Fruit fly (Drosophila melanogaster) whole organism, embryonic: ENCODE results near the gene piwi.

Source experiments
- C15 ChIP-seq: fragments of 200-800 bp; sonication (Bioruptor generic); IDR thresholded peaks from 3 replicates; pipeline ENCODE4 v1.3.6; 2022; ENCODE audit warnings: missing biosample characterization, missing genetic modification characterization
- CG10209 ChIP-seq: fragments of 200-800 bp; sonication (Bioruptor generic); optimal IDR thresholded peaks from 3 replicates; lab custom pipeline; 2017; ENCODE audit warnings: missing biosample characterization, mild to moderate bottlenecking, missing genetic modification characterization, missing genetic modification reagents
- CG11398 ChIP-seq: fragments of 200-800 bp; sonication (Bioruptor generic); optimal IDR thresholded peaks from 2 replicates; lab custom pipeline; 2016; ENCODE audit warnings: missing biosample characterization, missing genetic modification characterization
- CG11695 ChIP-seq: fragments of 200-800 bp; sonication (Bioruptor generic); IDR thresholded peaks from 3 replicates; pipeline ENCODE4 v1.3.6; 2022; ENCODE audit warnings: missing biosample characterization, missing genetic modification characterization
- CG12104 ChIP-seq: fragments of 200-800 bp; sonication (Bioruptor generic); optimal IDR thresholded peaks from 3 replicates; lab custom pipeline; 2016; ENCODE audit warnings: missing biosample characterization, missing genetic modification characterization
- CG12744 ChIP-seq: fragments of 200-800 bp; sonication (Bioruptor generic); optimal IDR thresholded peaks from 2 replicates; lab custom pipeline; 2016; ENCODE audit warnings: missing biosample characterization, missing genetic modification characterization
- CG15514 ChIP-seq: fragments of 200-800 bp; sonication (Bioruptor generic); optimal IDR thresholded peaks from 3 replicates; lab custom pipeline; 2017; ENCODE audit warnings: missing biosample characterization, missing genetic modification characterization, mild to moderate bottlenecking, moderate library complexity, missing genetic modification reagents
- CG15601 ChIP-seq: fragments of 200-800 bp; sonication (Bioruptor generic); optimal IDR thresholded peaks from 3 replicates; lab custom pipeline; 2019; ENCODE audit warnings: missing biosample characterization, mild to moderate bottlenecking, missing genetic modification characterization, moderate library complexity
- CG1603 ChIP-seq: fragments of 200-800 bp; sonication (Bioruptor generic); optimal IDR thresholded peaks from 2 replicates; lab custom pipeline; 2019; ENCODE audit warnings: missing biosample characterization, mild to moderate bottlenecking, missing genetic modification characterization, moderate library complexity
- CG1647 ChIP-seq: fragments of 200-800 bp; sonication (Bioruptor generic); optimal IDR thresholded peaks from 3 replicates; lab custom pipeline; 2016; ENCODE audit warnings: missing biosample characterization, missing genetic modification characterization
- CG17912 ChIP-seq: fragments of 200-800 bp; sonication (Bioruptor generic); optimal IDR thresholded peaks from 2 replicates; lab custom pipeline; 2018; ENCODE audit warnings: missing biosample characterization, mild to moderate bottlenecking, missing genetic modification characterization
- CG2202 ChIP-seq: fragments of 200-800 bp; sonication (Bioruptor generic); optimal IDR thresholded peaks from 2 replicates; lab custom pipeline; 2018; ENCODE audit warnings: missing biosample characterization, mild to moderate bottlenecking, missing genetic modification characterization
- CG3065 ChIP-seq: fragments of 200-800 bp; sonication (Bioruptor generic); optimal IDR thresholded peaks from 2 replicates; lab custom pipeline; 2016; ENCODE audit warnings: missing biosample characterization, missing genetic modification characterization
- CG31365 ChIP-seq: fragments of 200-800 bp; sonication (Bioruptor generic); optimal IDR thresholded peaks from 2 replicates; lab custom pipeline; 2018; ENCODE audit warnings: missing biosample characterization, mild to moderate bottlenecking, missing genetic modification characterization
- CG4404 ChIP-seq: fragments of 200-800 bp; sonication (Bioruptor generic); IDR thresholded peaks from 2 replicates; pipeline ENCODE4 v1.3.6; 2022; ENCODE audit warnings: missing biosample characterization, missing genetic modification characterization
- CG6254 ChIP-seq: fragments of 200-800 bp; sonication (Bioruptor generic); optimal IDR thresholded peaks from 3 replicates; lab custom pipeline; 2017; ENCODE audit warnings: mild to moderate bottlenecking, missing biosample characterization, missing genetic modification reagents, missing genetic modification characterization
- CG6854 ChIP-seq: fragments of 200-800 bp; sonication (Bioruptor generic); optimal IDR thresholded peaks from 3 replicates; lab custom pipeline; 2017; ENCODE audit warnings: missing biosample characterization, mild to moderate bottlenecking, missing genetic modification characterization
- CG9727 ChIP-seq: fragments of 200-800 bp; sonication (Bioruptor generic); optimal IDR thresholded peaks from 3 replicates; lab custom pipeline; 2017; ENCODE audit warnings: missing biosample characterization, mild to moderate bottlenecking, missing genetic modification characterization
- CkIIα-i1 ChIP-seq: fragments of 200-800 bp; sonication (Bioruptor generic); IDR thresholded peaks from 2 replicates; pipeline ENCODE4 v1.3.6; 2022; ENCODE audit warnings: missing biosample characterization, missing genetic modification characterization
- Dad ChIP-seq: fragments of 200-800 bp; sonication (Bioruptor generic); optimal IDR thresholded peaks from 3 replicates; lab custom pipeline; 2016; ENCODE audit warnings: missing biosample characterization, missing genetic modification characterization
- Elba2 ChIP-seq: fragments of 200-800 bp; sonication (Bioruptor generic); optimal IDR thresholded peaks from 3 replicates; lab custom pipeline; 2016; ENCODE audit warnings: missing biosample characterization, missing genetic modification characterization
- Lpt ChIP-seq: fragments of >200 bp; optimal IDR thresholded peaks from 2 replicates; lab custom pipeline; 2018; ENCODE audit warnings: missing biosample characterization, missing genetic modification characterization
- MBD-R2 ChIP-seq: fragments of 200-800 bp; sonication (Bioruptor generic); IDR thresholded peaks from 2 replicates; pipeline ENCODE4 v1.3.6; 2022; ENCODE audit warnings: missing biosample characterization, missing genetic modification characterization
- NC2β ChIP-seq: fragments of 200-800 bp; sonication (Bioruptor generic); optimal IDR thresholded peaks from 2 replicates; lab custom pipeline; 2016; ENCODE audit warnings: missing biosample characterization, missing genetic modification characterization
- PHDP ChIP-seq: fragments of 200-800 bp; sonication (Bioruptor generic); optimal IDR thresholded peaks from 3 replicates; lab custom pipeline; 2018; ENCODE audit warnings: missing biosample characterization, mild to moderate bottlenecking, missing genetic modification characterization, moderate library complexity
- Taf1 ChIP-seq: fragments of 200-800 bp; sonication (Bioruptor generic); IDR thresholded peaks from 2 replicates; pipeline ENCODE4 v1.3.6; 2022; ENCODE audit warnings: missing biosample characterization, missing genetic modification characterization
- Usf ChIP-seq: fragments of 200-800 bp; sonication (Bioruptor generic); optimal IDR thresholded peaks from 2 replicates; lab custom pipeline; 2017; ENCODE audit warnings: missing genotype, missing biosample characterization, missing genetic modification characterization
- Vsx1 ChIP-seq: fragments of 200-800 bp; sonication (Bioruptor generic); optimal IDR thresholded peaks from 2 replicates; lab custom pipeline; 2017; ENCODE audit warnings: missing biosample characterization, mild to moderate bottlenecking, missing genetic modification characterization, missing genetic modification reagents
- Xrp1 ChIP-seq: fragments of 200-800 bp; sonication (Bioruptor generic); IDR thresholded peaks from 2 replicates; pipeline ENCODE4 v1.3.6; 2022; ENCODE audit warnings: missing biosample characterization, missing genetic modification characterization
- ap ChIP-seq: fragments of 200-800 bp; sonication (Bioruptor generic); IDR thresholded peaks from 2 replicates; pipeline ENCODE4 v1.3.6; 2022; ENCODE audit warnings: missing biosample characterization, missing genetic modification characterization
- az2 ChIP-seq: fragments of 200-800 bp; sonication (Bioruptor generic); optimal IDR thresholded peaks from 3 replicates; lab custom pipeline; 2016; ENCODE audit warnings: missing biosample characterization, missing genetic modification characterization
- btn ChIP-seq: fragments of 200-800 bp; sonication (Bioruptor generic); optimal IDR thresholded peaks from 2 replicates; lab custom pipeline; 2016; ENCODE audit warnings: missing biosample characterization, missing genetic modification characterization
- ci ChIP-seq: fragments of 200-800 bp; sonication (Bioruptor generic); IDR thresholded peaks from 3 replicates; pipeline ENCODE4 v1.3.6; 2022; ENCODE audit warnings: missing biosample characterization, missing genetic modification characterization
- crc ChIP-seq: fragments of 200-800 bp; sonication (Bioruptor generic); optimal IDR thresholded peaks from 2 replicates; lab custom pipeline; 2016; ENCODE audit warnings: missing biosample characterization, missing genetic modification characterization
- croc ChIP-seq: fragments of 200-800 bp; sonication (Bioruptor generic); conservative IDR thresholded peaks from 3 replicates; pipeline ENCODE4 v1.3.6; 2022; ENCODE audit warnings: missing biosample characterization, missing genetic modification characterization
- danr ChIP-seq: fragments of 200-800 bp; sonication (Bioruptor generic); IDR thresholded peaks from 2 replicates; pipeline ENCODE4 v1.3.6; 2022; ENCODE audit warnings: missing biosample characterization, missing genetic modification characterization
- dm ChIP-seq: fragments of 200-800 bp; sonication (Bioruptor generic); optimal IDR thresholded peaks from 3 replicates; lab custom pipeline; 2016; ENCODE audit warnings: missing biosample characterization, missing genetic modification characterization
- esg ChIP-seq: fragments of 200-800 bp; sonication (Bioruptor generic); conservative IDR thresholded peaks from 2 replicates; pipeline ENCODE4 v1.3.6; 2022; ENCODE audit warnings: missing biosample characterization, missing genetic modification characterization
- fd3F ChIP-seq: fragments of 200-800 bp; sonication (Bioruptor generic); optimal IDR thresholded peaks from 2 replicates; lab custom pipeline; 2018; ENCODE audit warnings: missing biosample characterization, mild to moderate bottlenecking, missing genetic modification characterization, moderate library complexity
- gfzf ChIP-seq: fragments of 200-800 bp; sonication (Bioruptor generic); optimal IDR thresholded peaks from 2 replicates; lab custom pipeline; 2016; ENCODE audit warnings: missing biosample characterization, mild to moderate bottlenecking, missing genetic modification characterization, moderate library complexity
- jigr1 ChIP-seq: fragments of 200-800 bp; sonication (Bioruptor generic); IDR thresholded peaks from 3 replicates; pipeline ENCODE4 v1.3.6; 2022; ENCODE audit warnings: missing biosample characterization, missing genetic modification characterization
- luna ChIP-seq: fragments of 200-800 bp; sonication (Bioruptor generic); optimal IDR thresholded peaks from 2 replicates; lab custom pipeline; 2016; ENCODE audit warnings: missing biosample characterization, missing genetic modification characterization
- prd ChIP-seq, 3 experiments: fragments of >200 bp in 2 of 3; fragments of 200-800 bp in 1 of 3; sonication (Bioruptor generic) in 1 of 3; optimal IDR thresholded peaks in 2 of 3; IDR thresholded peaks in 1 of 3; 2 replicates in 2 of 3; 3 replicates in 1 of 3; pipeline versions ENCODE4 v1.3.6 to Lab custom; 2017 to 2022; ENCODE audit warnings: missing biosample characterization in 1 of 3, missing genetic modification characterization in 1 of 3
- schlank ChIP-seq: fragments of 200-800 bp; sonication (Bioruptor generic); optimal IDR thresholded peaks from 2 replicates; lab custom pipeline; 2018; ENCODE audit warnings: missing biosample characterization, mild to moderate bottlenecking, missing genetic modification characterization
- scrt ChIP-seq: fragments of 200-800 bp; sonication (Bioruptor generic); optimal IDR thresholded peaks from 2 replicates; lab custom pipeline; 2018; ENCODE audit warnings: missing biosample characterization, mild to moderate bottlenecking, missing genetic modification characterization, moderate library complexity
- sens ChIP-seq: fragments of 200-800 bp; sonication (Bioruptor generic); peaks from one replicate; lab custom pipeline; 2016; ENCODE audit warnings: missing biosample characterization, missing genetic modification characterization
- stwl ChIP-seq: fragments of 200-800 bp; sonication (Bioruptor generic); optimal IDR thresholded peaks from 3 replicates; lab custom pipeline; 2018; ENCODE audit warnings: missing biosample characterization, mild to moderate bottlenecking, missing genetic modification characterization, moderate library complexity
- tup ChIP-seq: fragments of 200-800 bp; sonication (Bioruptor generic); optimal IDR thresholded peaks from 2 replicates; lab custom pipeline; 2016; ENCODE audit warnings: missing biosample characterization, mild to moderate bottlenecking, missing genetic modification characterization, moderate library complexity
- tx ChIP-seq: fragments of 200-800 bp; sonication (Bioruptor generic); optimal IDR thresholded peaks from 2 replicates; lab custom pipeline; 2016; ENCODE audit warnings: missing biosample characterization, missing genetic modification characterization

piwi gene

DNA sequence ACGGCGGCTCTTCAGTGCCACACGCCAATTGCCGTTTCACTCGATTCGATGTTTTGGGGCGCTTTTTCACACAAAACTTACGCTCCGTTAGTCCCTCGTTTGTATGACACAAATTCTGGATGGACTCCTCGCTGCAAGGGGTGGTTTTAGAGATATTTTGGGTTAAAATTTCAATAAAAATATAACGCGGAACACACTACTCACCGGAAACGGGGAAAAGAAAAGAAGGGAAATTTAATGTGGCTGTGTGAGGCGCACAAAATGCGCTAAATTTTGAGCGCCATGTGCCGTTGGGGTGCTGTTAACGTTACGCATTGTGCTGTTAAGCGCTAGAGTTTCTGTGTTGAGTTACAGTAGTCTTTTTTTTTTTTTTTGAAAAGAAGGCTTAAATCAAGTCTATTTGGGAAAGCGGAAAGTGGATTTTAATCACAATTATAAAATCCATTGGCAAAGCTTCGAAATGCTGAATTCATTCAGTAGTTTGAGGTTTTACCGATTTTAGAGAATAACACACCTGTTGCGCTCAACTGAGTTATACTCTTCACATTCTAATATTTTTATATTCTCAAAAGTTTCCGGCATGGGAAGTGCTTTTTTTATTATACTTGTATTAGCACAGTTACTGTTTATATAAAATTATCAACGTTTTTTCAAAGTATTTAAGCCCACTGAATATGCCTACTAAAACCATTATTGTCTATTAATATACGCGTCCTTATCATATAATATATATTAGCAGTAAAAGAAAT, 16.9 kb upstream of the piwi start, which contains the start of gene RpL9 (continued):
- TF ChIP-seq CG6854 (GFP tag; lab: Kevin White, UChicago) (peak; percentile 84), esg (GFP tag; lab: Robert Waterston, UW) (no peak), Elba2 (GFP tag; lab: Kevin White, UChicago) (peak; percentile 51), Taf1 (GFP tag; lab: Robert Waterston, UW) (0 out of 2 replicates have a peak, but pooled peaks have one; percentile 10), fd3F (GFP tag; lab: Kevin White, UChicago) (peak; percentile 42), prd (optimal IDR thresholded peaks at IDR 0.05; lab: Kevin White, UChicago) (no peak), prd (GFP tag; IDR thresholded peaks at IDR 0.05; lab: Robert Waterston, UW) (no peak), btn (GFP tag; lab: Kevin White, UChicago) (peak; percentile 41), luna (GFP tag; lab: Kevin White, UChicago) (peak; percentile 77), CG15601 (tag; lab: Kevin White, UChicago) (peak; percentile 53), C15 (GFP tag; lab: Robert Waterston, UW) (peak; percentile 61; the same call in 1 of the 3 replicates), danr (GFP tag; lab: Robert Waterston, UW) (no peak), az2 (GFP tag; lab: Kevin White, UChicago) (peak; percentile 39), CG11695 (GFP tag; lab: Robert Waterston, UW) (peak; percentile 51; the same call in 1 of the 3 replicates), CG10209 (GFP tag; lab: Kevin White, UChicago) (no peak), CG3065 (no peak), CG12744 (GFP tag; lab: Kevin White, UChicago) (peak; percentile 14), dm (GFP tag; lab: Kevin White, UChicago) (peak; percentile 90), CG17912 (GFP tag; lab: Kevin White, UChicago) (peak; percentile 91), Usf (peak; percentile 38), CG1603 (tag; lab: Kevin White, UChicago) (peak; percentile 75), CG2202 (peak; percentile 67), tup (GFP tag; lab: Kevin White, UChicago) (no peak), crc (GFP tag; lab: Kevin White, UChicago) (peak; percentile 28), gfzf (GFP tag; lab: Kevin White, UChicago) (peak; percentile 72), ap (GFP tag; lab: Robert Waterston, UW) (peak; percentile 75), Vsx1 (GFP tag; lab: Kevin White, UChicago) (peak; percentile 73), croc (GFP tag; lab: Robert Waterston, UW) (no peak), scrt (GFP tag; lab: Kevin White, UChicago) (peak; percentile 77), jigr1 (no peak), tx (GFP tag; lab: Kevin White, UChicago) (no peak), Xrp1 (GFP tag; lab: Robert Waterston, UW) (0 out of 2 replicates have a peak, but pooled peaks have one; percentile 6), Dad (GFP tag; lab: Kevin White, UChicago) (peak; percentile 13), NC2β (GFP tag; lab: Kevin White, UChicago) (peak; percentile 87), CG6254 (peak; percentile 58), schlank (peak; percentile 79), ci (GFP tag; lab: Robert Waterston, UW) (no peak), CG15514 (GFP tag; lab: Kevin White, UChicago) (peak; percentile 82), CG1647 (peak; percentile 50), CG11398 (GFP tag; lab: Kevin White, UChicago) (peak; percentile 70), CG12104 (peak; percentile 68), CG31365 (tag; lab: Kevin White, UChicago) (peak; percentile 80), CG4404 (GFP tag; lab: Robert Waterston, UW) (no peak), Lpt (no peak), CG9727 (GFP tag; lab: Kevin White, UChicago) (peak; percentile 82), MBD-R2 (GFP tag; lab: Robert Waterston, UW) (peak; percentile 69), sens (GFP tag; lab: Kevin White, UChicago) (peak; percentile 93), PHDP (tag; lab: Kevin White, UChicago) (peak; percentile 82), CkIIα-i1 (no peak), stwl (tag; lab: Kevin White, UChicago) (peak; percentile 20)
